Fruit fly (Drosophila melanogaster) whole organism, embryonic: ENCODE data around the gene nonA.

Experiments used
- BtbVII ChIP-seq: fragments of 200-800 bp; sonication (Bioruptor generic); optimal IDR thresholded peaks from 3 replicates; lab custom pipeline; 2017; ENCODE audit warnings: missing biosample characterization, mild to moderate bottlenecking, missing genetic modification characterization
- C15 ChIP-seq: fragments of 200-800 bp; sonication (Bioruptor generic); IDR thresholded peaks from 3 replicates; pipeline ENCODE4 v1.3.6; 2022; ENCODE audit warnings: missing biosample characterization, missing genetic modification characterization
- CG12391 ChIP-seq: fragments of 200-800 bp; sonication (Bioruptor generic); optimal IDR thresholded peaks from 3 replicates; lab custom pipeline; 2018; ENCODE audit warnings: missing biosample characterization, mild to moderate bottlenecking, missing genetic modification characterization, moderate library complexity
- CG16815 ChIP-seq: fragments of 200-800 bp; sonication (Bioruptor generic); optimal IDR thresholded peaks from 3 replicates; lab custom pipeline; 2017; ENCODE audit warnings: missing biosample characterization, mild to moderate bottlenecking, missing genetic modification characterization
- CG17328 ChIP-seq: fragments of 200-800 bp; sonication (Bioruptor generic); IDR thresholded peaks from 2 replicates; pipeline ENCODE4 v1.3.6; 2022; ENCODE audit warnings: missing biosample characterization, missing genetic modification characterization
- CG17612 ChIP-seq: fragments of 200-800 bp; sonication (Bioruptor generic); IDR thresholded peaks from 2 replicates; pipeline ENCODE4 v1.3.6; 2022; ENCODE audit warnings: missing biosample characterization, missing genetic modification characterization
- CG18262 ChIP-seq: fragments of 200-800 bp; optimal IDR thresholded peaks from 3 replicates; lab custom pipeline; 2019; ENCODE audit warnings: missing biosample characterization, mild to moderate bottlenecking, missing genetic modification characterization, moderate library complexity
- CG18599 ChIP-seq: fragments of 200-800 bp; sonication (Bioruptor generic); optimal IDR thresholded peaks from 3 replicates; lab custom pipeline; 2017; ENCODE audit warnings: missing biosample characterization, missing genetic modification characterization, mild to moderate bottlenecking, moderate library complexity, missing genetic modification reagents
- CG18764 ChIP-seq: fragments of 200-800 bp; sonication (Bioruptor generic); optimal IDR thresholded peaks from 3 replicates; lab custom pipeline; 2016; ENCODE audit warnings: missing biosample characterization, missing genetic modification characterization
- CG30431 ChIP-seq: fragments of 200-800 bp; sonication (Bioruptor generic); optimal IDR thresholded peaks from 2 replicates; lab custom pipeline; 2017; ENCODE audit warnings: missing biosample characterization, missing genetic modification characterization
- CG3847 ChIP-seq: fragments of 200-800 bp; sonication (Bioruptor generic); IDR thresholded peaks from 2 replicates; pipeline ENCODE4 v1.3.6; 2022; ENCODE audit warnings: missing biosample characterization, missing genetic modification characterization
- CG3995 ChIP-seq: fragments of 200-800 bp; sonication (Bioruptor generic); optimal IDR thresholded peaks from 3 replicates; lab custom pipeline; 2016; ENCODE audit warnings: missing biosample characterization, missing genetic modification characterization
- CG4282 ChIP-seq: fragments of 200-800 bp; sonication (Bioruptor generic); optimal IDR thresholded peaks from 2 replicates; lab custom pipeline; 2016; ENCODE audit warnings: missing biosample characterization, missing genetic modification characterization
- CG4617 ChIP-seq: fragments of 200-800 bp; sonication (Bioruptor generic); optimal IDR thresholded peaks from 3 replicates; lab custom pipeline; 2016; ENCODE audit warnings: missing biosample characterization, missing genetic modification characterization, borderline replicate concordance
- CG4707 ChIP-seq: fragments of 200-800 bp; sonication (Bioruptor generic); optimal IDR thresholded peaks from 2 replicates; lab custom pipeline; 2018; ENCODE audit warnings: missing biosample characterization, mild to moderate bottlenecking, missing genetic modification characterization, moderate library complexity
- CG5180 ChIP-seq: fragments of 200-800 bp; sonication (Bioruptor generic); optimal IDR thresholded peaks from 3 replicates; lab custom pipeline; 2017; ENCODE audit warnings: missing biosample characterization, missing genetic modification characterization, mild to moderate bottlenecking, moderate library complexity, missing genetic modification reagents
- CG6254 ChIP-seq: fragments of 200-800 bp; sonication (Bioruptor generic); optimal IDR thresholded peaks from 3 replicates; lab custom pipeline; 2017; ENCODE audit warnings: mild to moderate bottlenecking, missing biosample characterization, missing genetic modification reagents, missing genetic modification characterization
- CG6683 ChIP-seq: fragments of 200-800 bp; sonication (Bioruptor generic); optimal IDR thresholded peaks from 2 replicates; lab custom pipeline; 2017; ENCODE audit warnings: missing biosample characterization, mild to moderate bottlenecking, missing genetic modification characterization, missing genetic modification reagents
- CHES-1-like ChIP-seq: fragments of 200-800 bp; sonication (Bioruptor generic); optimal IDR thresholded peaks from 2 replicates; lab custom pipeline; 2016; ENCODE audit warnings: missing biosample characterization, missing genetic modification characterization
- Doc2 ChIP-seq: fragments of 200-800 bp; sonication (Bioruptor generic); IDR thresholded peaks from 2 replicates; pipeline ENCODE4 v1.3.6; 2022; ENCODE audit warnings: missing biosample characterization, missing genetic modification characterization
- Ets65A ChIP-seq: fragments of 200-800 bp; sonication (Bioruptor generic); peaks from one replicate; lab custom pipeline; 2016; ENCODE audit warnings: missing biosample characterization, missing genetic modification characterization
- Ets97D ChIP-seq: fragments of 200-800 bp; sonication (Bioruptor generic); optimal IDR thresholded peaks from 3 replicates; lab custom pipeline; 2016; ENCODE audit warnings: missing biosample characterization, missing genetic modification characterization
- Fer2 ChIP-seq: fragments of 200-800 bp; sonication (Bioruptor generic); optimal IDR thresholded peaks from 2 replicates; lab custom pipeline; 2018; ENCODE audit warnings: missing biosample characterization, mild to moderate bottlenecking, missing genetic modification characterization, moderate library complexity
- H15 ChIP-seq: fragments of 200-800 bp; sonication (Bioruptor generic); IDR thresholded peaks from 3 replicates; pipeline ENCODE4 v1.3.6; 2022; ENCODE audit warnings: missing biosample characterization, missing genetic modification characterization
- Hand ChIP-seq: fragments of 200-800 bp; sonication (Bioruptor generic); optimal IDR thresholded peaks from 2 replicates; lab custom pipeline; 2017; ENCODE audit warnings: mild to moderate bottlenecking, missing biosample characterization, missing genetic modification reagents, missing genetic modification characterization
- Med ChIP-seq: fragments of 200-800 bp; sonication (Bioruptor generic); peaks from one replicate; lab custom pipeline; 2016; ENCODE audit warnings: missing biosample characterization, missing genetic modification characterization, mild to moderate bottlenecking, inconsistent platforms, moderate library complexity
- Nf-YA ChIP-seq: fragments of 200-800 bp; sonication (Bioruptor generic); IDR thresholded peaks from 2 replicates; pipeline ENCODE4 v1.3.6; 2022; ENCODE audit warnings: missing biosample characterization, missing genetic modification characterization
- Oaz ChIP-seq: fragments of 200-800 bp; sonication (Bioruptor generic); IDR thresholded peaks from 2 replicates; pipeline ENCODE4 v1.3.6; 2022; ENCODE audit warnings: missing biosample characterization, missing genetic modification characterization
- Opbp ChIP-seq: fragments of 200-800 bp; sonication (Bioruptor generic); IDR thresholded peaks from 3 replicates; pipeline ENCODE4 v1.3.6; 2022; ENCODE audit warnings: missing biosample characterization, missing genetic modification characterization; ENCODE audit not compliant: partially characterized antibody
- Ravus ChIP-seq: fragments of 200-800 bp; sonication (Bioruptor generic); IDR thresholded peaks from 2 replicates; pipeline ENCODE4 v1.3.6; 2022; ENCODE audit warnings: missing biosample characterization, missing genetic modification characterization
- ap ChIP-seq: fragments of 200-800 bp; sonication (Bioruptor generic); IDR thresholded peaks from 2 replicates; pipeline ENCODE4 v1.3.6; 2022; ENCODE audit warnings: missing biosample characterization, missing genetic modification characterization
- az2 ChIP-seq: fragments of 200-800 bp; sonication (Bioruptor generic); optimal IDR thresholded peaks from 3 replicates; lab custom pipeline; 2016; ENCODE audit warnings: missing biosample characterization, missing genetic modification characterization
- corto ChIP-seq: fragments of 200-800 bp; sonication (Bioruptor generic); optimal IDR thresholded peaks from 2 replicates; lab custom pipeline; 2016; ENCODE audit warnings: missing biosample characterization, mild to moderate bottlenecking, missing genetic modification characterization, moderate library complexity
- crp ChIP-seq, 2 experiments: fragments of 200-800 bp; sonication (Bioruptor generic); optimal IDR thresholded peaks; 2 replicates in 1 of 2; 3 replicates in 1 of 2; lab custom pipeline; 2017; ENCODE audit warnings: missing biosample characterization in 2 of 2, missing genetic modification characterization in 2 of 2, mild to moderate bottlenecking in 1 of 2, moderate library complexity in 1 of 2
- da ChIP-seq: fragments of 200-800 bp; sonication (Bioruptor generic); optimal IDR thresholded peaks from 2 replicates; lab custom pipeline; 2016; ENCODE audit warnings: missing biosample characterization, missing genetic modification characterization
- disco-r ChIP-seq: fragments of 200-800 bp; sonication (Bioruptor generic); optimal IDR thresholded peaks from 2 replicates; lab custom pipeline; 2016; ENCODE audit warnings: missing biosample characterization, missing genetic modification characterization
- eve ChIP-seq, 2 experiments: fragments of >200 bp; optimal IDR thresholded peaks; 2 replicates each; lab custom pipeline; 2017; ENCODE audit warnings: missing biosample characterization in 2 of 2, missing genetic modification characterization in 2 of 2
- fd96Cb ChIP-seq: fragments of 200-800 bp; sonication (Bioruptor generic); optimal IDR thresholded peaks from 2 replicates; lab custom pipeline; 2018; ENCODE audit warnings: missing biosample characterization, mild to moderate bottlenecking, missing genetic modification characterization, moderate library complexity
- ftz-f1 ChIP-seq: fragments of 200-800 bp; sonication (Bioruptor generic); optimal IDR thresholded peaks from 2 replicates; lab custom pipeline; 2016; ENCODE audit warnings: missing biosample characterization, missing genetic modification characterization
- ind ChIP-seq: fragments of 200-800 bp; sonication (Bioruptor generic); optimal IDR thresholded peaks from 3 replicates; lab custom pipeline; 2016; ENCODE audit warnings: missing biosample characterization, missing genetic modification characterization
- insv ChIP-seq, 2 experiments: fragments of 200-800 bp; sonication (Bioruptor generic); optimal IDR thresholded peaks; 3 replicates each; lab custom pipeline; 2016 to 2018; ENCODE audit warnings: missing biosample characterization in 2 of 2, missing genetic modification characterization in 2 of 2
- jigr1 ChIP-seq: fragments of 200-800 bp; sonication (Bioruptor generic); IDR thresholded peaks from 3 replicates; pipeline ENCODE4 v1.3.6; 2022; ENCODE audit warnings: missing biosample characterization, missing genetic modification characterization
- lab ChIP-seq: fragments of 200-800 bp; sonication (Bioruptor generic); optimal IDR thresholded peaks from 3 replicates; lab custom pipeline; 2017; ENCODE audit warnings: missing biosample characterization, missing genetic modification characterization, mild to moderate bottlenecking, moderate library complexity, missing genetic modification reagents
- lmd ChIP-seq: fragments of 200-800 bp; sonication (Bioruptor generic); IDR thresholded peaks from 2 replicates; pipeline ENCODE4 v1.3.6; 2022; ENCODE audit warnings: missing biosample characterization, missing genetic modification characterization
- luna ChIP-seq: fragments of 200-800 bp; sonication (Bioruptor generic); optimal IDR thresholded peaks from 2 replicates; lab custom pipeline; 2016; ENCODE audit warnings: missing biosample characterization, missing genetic modification characterization
- otp ChIP-seq: fragments of 200-800 bp; sonication (Bioruptor generic); IDR thresholded peaks from 3 replicates; pipeline ENCODE4, ENCODE4 v1.3.6; 2022; ENCODE audit warnings: missing biosample characterization, missing genetic modification characterization
- schlank ChIP-seq: fragments of 200-800 bp; sonication (Bioruptor generic); optimal IDR thresholded peaks from 2 replicates; lab custom pipeline; 2018; ENCODE audit warnings: missing biosample characterization, mild to moderate bottlenecking, missing genetic modification characterization
- sna ChIP-seq: fragments of 200-800 bp; sonication (Bioruptor generic); IDR thresholded peaks from 2 replicates; pipeline ENCODE4 v1.3.6; 2022; ENCODE audit warnings: missing biosample characterization, missing genetic modification characterization; ENCODE audit not compliant: partially characterized antibody
- yki ChIP-seq: fragments of >200 bp; optimal IDR thresholded peaks from 3 replicates; lab custom pipeline; 2018
- zfh2 ChIP-seq: fragments of 200-800 bp; sonication (Bioruptor generic); optimal IDR thresholded peaks from 2 replicates; lab custom pipeline; 2016; ENCODE audit warnings: missing biosample characterization, missing genetic modification characterization

nonA gene

dm6 chrX:16332615-16333288 is 28.6 kb upstream of the nonA start (continued):
- TF ChIP-seq CG17612 (peak; percentile 63), Opbp (GFP tag; lab: Robert Waterston, UW) (no peak), luna (GFP tag; lab: Kevin White, UChicago) (peak; percentile 87), CG6683 (GFP tag; lab: Kevin White, UChicago) (peak; percentile 90), CG4617 (peak; percentile 54), sna (GFP tag; lab: Robert Waterston, UW) (no peak), CG12391 (tag; lab: Kevin White, UChicago) (peak; percentile 97), ftz-f1 (no peak), Ravus (peak; percentile 70), jigr1 (GFP tag; lab: Robert Waterston, UW) (peak; percentile 86), schlank (tag; lab: Kevin White, UChicago) (peak; percentile 90), CG18599 (GFP tag; lab: Kevin White, UChicago) (peak; percentile 97), otp (GFP tag; lab: Robert Waterston, UW) (peak; percentile 89; the same call in 2 of the 3 replicates), zfh2 (GFP tag; lab: Kevin White, UChicago) (peak; percentile 94), CG5180 (GFP tag; lab: Kevin White, UChicago) (peak; percentile 91), az2 (GFP tag; lab: Kevin White, UChicago) (peak; percentile 94), disco-r (GFP tag; lab: Kevin White, UChicago) (peak; percentile 93), Nf-YA (peak; percentile 86), ind (GFP tag; lab: Kevin White, UChicago) (peak; percentile 94), Ets65A (GFP tag; lab: Kevin White, UChicago) (peak; percentile 99), Med (GFP tag; lab: Kevin White, UChicago) (peak; percentile 99), CG3995 (GFP tag; lab: Kevin White, UChicago) (peak; percentile 69), fd96Cb (tag; lab: Kevin White, UChicago) (peak; percentile 96), CHES-1-like (GFP tag; lab: Kevin White, UChicago) (peak; percentile 95), Hand (peak; percentile 96), Oaz (GFP tag; lab: Robert Waterston, UW) (peak; percentile 83), insv (GFP tag; optimal IDR thresholded peaks at IDR 0.05; lab: Kevin White, UChicago) (peak; percentile 18 to 77), BtbVII (peak; percentile 96), CG18764 (GFP tag; lab: Kevin White, UChicago) (peak; percentile 87), lab (peak; percentile 97), CG6254 (GFP tag; lab: Kevin White, UChicago) (peak; percentile 91), crp (GFP tag; optimal IDR thresholded peaks at IDR 0.05; lab: Kevin White, UChicago) (peak in 1 of 2 experiments; percentile 65), H15 (peak; percentile 86), corto (peak; percentile 53), eve (GFP tag; optimal IDR thresholded peaks at IDR 0.05; lab: Kevin White, UChicago) (no peak), C15 (peak; percentile 67; the same call in 1 of the 3 replicates), ap (GFP tag; lab: Robert Waterston, UW) (peak; percentile 73), lmd (peak; percentile 95), CG4282 (GFP tag; lab: Kevin White, UChicago) (peak; percentile 70), CG18262 (tag; lab: Kevin White, UChicago) (peak; percentile 98), CG16815 (peak; percentile 93), CG4707 (GFP tag; lab: Kevin White, UChicago) (peak; percentile 88), Doc2 (GFP tag; lab: Robert Waterston, UW) (no peak), yki (lab: Kevin White, UChicago) (peak; percentile 3), CG17328 (peak; percentile 88), CG3847 (GFP tag; lab: Robert Waterston, UW) (peak; percentile 93), Ets97D (GFP tag; lab: Kevin White, UChicago) (peak; percentile 80), CG30431 (GFP tag; lab: Kevin White, UChicago) (peak; percentile 92), da (GFP tag; lab: Kevin White, UChicago) (peak; percentile 91), Fer2 (peak; percentile 89)
